Fruit fly (Drosophila melanogaster) whole organism, embryonic: ENCODE data around the gene CG9395.
A peak's percentile ranks its signal among the peaks of the same experiment; 100 is the strongest.

Source experiments
- Aef1 ChIP-seq: fragments of 200-800 bp; sonication (Bioruptor generic); IDR thresholded peaks from 3 replicates; pipeline ENCODE4 v1.3.6; 2022; ENCODE audit warnings: missing biosample characterization, missing genetic modification characterization
- B-H1 ChIP-seq: fragments of 200-800 bp; sonication (Bioruptor generic); IDR thresholded peaks from 3 replicates; pipeline ENCODE4 v1.3.6; 2022; ENCODE audit warnings: missing biosample characterization, missing genetic modification characterization
- CG10209 ChIP-seq: fragments of 200-800 bp; sonication (Bioruptor generic); optimal IDR thresholded peaks from 3 replicates; lab custom pipeline; 2017; ENCODE audit warnings: missing biosample characterization, mild to moderate bottlenecking, missing genetic modification characterization, missing genetic modification reagents
- CG10366 ChIP-seq: fragments of 200-800 bp; sonication (Bioruptor generic); IDR thresholded peaks from 2 replicates; pipeline ENCODE4 v1.3.6; 2022; ENCODE audit warnings: missing biosample characterization, missing genetic modification characterization
- CG12236 ChIP-seq: fragments of 200-800 bp; sonication (Bioruptor generic); optimal IDR thresholded peaks from 2 replicates; lab custom pipeline; 2016; ENCODE audit warnings: missing biosample characterization, missing genetic modification characterization
- CG12744 ChIP-seq: fragments of 200-800 bp; sonication (Bioruptor generic); optimal IDR thresholded peaks from 2 replicates; lab custom pipeline; 2016; ENCODE audit warnings: missing biosample characterization, missing genetic modification characterization
- CG14710 ChIP-seq: fragments of 200-800 bp; sonication (Bioruptor generic); optimal IDR thresholded peaks from 3 replicates; lab custom pipeline; 2019; ENCODE audit warnings: missing biosample characterization, mild to moderate bottlenecking, missing genetic modification characterization, moderate library complexity
- CG15269 ChIP-seq: fragments of 200-800 bp; sonication (Bioruptor generic); optimal IDR thresholded peaks from 2 replicates; lab custom pipeline; 2018; ENCODE audit warnings: missing biosample characterization, mild to moderate bottlenecking, missing genetic modification characterization, moderate library complexity
- CG15696 ChIP-seq: fragments of 200-800 bp; sonication (Bioruptor generic); optimal IDR thresholded peaks from 2 replicates; lab custom pipeline; 2019; ENCODE audit warnings: missing biosample characterization, mild to moderate bottlenecking, missing genetic modification characterization, moderate library complexity
- CG17186 ChIP-seq: fragments of 200-800 bp; sonication (Bioruptor generic); optimal IDR thresholded peaks from 3 replicates; lab custom pipeline; 2017; ENCODE audit warnings: missing biosample characterization, missing genetic modification reagents, missing genetic modification characterization
- CG18476 ChIP-seq: fragments of 200-800 bp; sonication (Bioruptor generic); optimal IDR thresholded peaks from 2 replicates; lab custom pipeline; 2016; ENCODE audit warnings: missing biosample characterization, mild to moderate bottlenecking, missing genetic modification characterization
- CG18619 ChIP-seq: fragments of 200-800 bp; sonication (Bioruptor generic); optimal IDR thresholded peaks from 3 replicates; lab custom pipeline; 2017; ENCODE audit warnings: missing biosample characterization, mild to moderate bottlenecking, missing genetic modification characterization
- CG2199 ChIP-seq: fragments of 200-800 bp; sonication (Bioruptor generic); IDR thresholded peaks from 3 replicates; pipeline ENCODE4 v1.3.6; 2022; ENCODE audit warnings: missing biosample characterization, missing genetic modification characterization
- CG2202 ChIP-seq: fragments of 200-800 bp; sonication (Bioruptor generic); optimal IDR thresholded peaks from 2 replicates; lab custom pipeline; 2018; ENCODE audit warnings: missing biosample characterization, mild to moderate bottlenecking, missing genetic modification characterization
- CG2712 ChIP-seq: fragments of 200-800 bp; optimal IDR thresholded peaks from 3 replicates; lab custom pipeline; 2019; ENCODE audit warnings: missing biosample characterization, mild to moderate bottlenecking, missing genetic modification characterization, moderate library complexity
- CG32767 ChIP-seq: fragments of 200-800 bp; sonication (Bioruptor generic); IDR thresholded peaks from 2 replicates; pipeline ENCODE4 v1.3.6; 2022; ENCODE audit warnings: missing biosample characterization, missing genetic modification characterization
- CG5180 ChIP-seq: fragments of 200-800 bp; sonication (Bioruptor generic); optimal IDR thresholded peaks from 3 replicates; lab custom pipeline; 2017; ENCODE audit warnings: missing biosample characterization, missing genetic modification characterization, mild to moderate bottlenecking, moderate library complexity, missing genetic modification reagents
- CG6813 ChIP-seq: fragments of 200-800 bp; sonication (Bioruptor generic); optimal IDR thresholded peaks from 2 replicates; lab custom pipeline; 2017; ENCODE audit warnings: missing biosample characterization, missing genetic modification characterization, mild to moderate bottlenecking, moderate library complexity, missing genetic modification reagents
- CrebB ChIP-seq: fragments of 200-800 bp; sonication (Bioruptor generic); optimal IDR thresholded peaks from 3 replicates; lab custom pipeline; 2018; ENCODE audit warnings: missing biosample characterization, mild to moderate bottlenecking, missing genetic modification characterization
- D ChIP-seq, 2 experiments: fragments of 200-800 bp in 1 of 2; fragments of >200 bp in 1 of 2; sonication (Bioruptor generic) in 1 of 2; optimal IDR thresholded peaks; 2 replicates in 1 of 2; 3 replicates in 1 of 2; lab custom pipeline; 2017; ENCODE audit warnings: mild to moderate bottlenecking in 1 of 2, missing biosample characterization in 1 of 2, missing genetic modification characterization in 1 of 2, missing genetic modification reagents in 1 of 2
- Dbx ChIP-seq: fragments of 200-800 bp; sonication (Bioruptor generic); IDR thresholded peaks from 3 replicates; pipeline ENCODE4 v1.3.6; 2022; ENCODE audit warnings: missing biosample characterization, missing genetic modification characterization
- Dfd ChIP-seq, 2 experiments: fragments of >200 bp; optimal IDR thresholded peaks; 2 replicates each; lab custom pipeline; 2017; ENCODE audit warnings: missing biosample characterization in 2 of 2, missing genetic modification characterization in 2 of 2
- Dip3 ChIP-seq: fragments of 200-800 bp; sonication (Bioruptor generic); optimal IDR thresholded peaks from 3 replicates; lab custom pipeline; 2016; ENCODE audit warnings: missing biosample characterization, missing genetic modification characterization
- Gsc ChIP-seq: fragments of 200-800 bp; sonication (Bioruptor generic); IDR thresholded peaks from 2 replicates; pipeline ENCODE4 v1.3.6; 2022; ENCODE audit warnings: missing biosample characterization, missing genetic modification characterization
- HHEX ChIP-seq: fragments of 200-800 bp; sonication (Bioruptor generic); optimal IDR thresholded peaks from 3 replicates; lab custom pipeline; 2017; ENCODE audit warnings: missing biosample characterization, mild to moderate bottlenecking, missing genetic modification characterization, missing genetic modification reagents
- HLH54F ChIP-seq: fragments of 200-800 bp; sonication (Bioruptor generic); optimal IDR thresholded peaks from 3 replicates; lab custom pipeline; 2016; ENCODE audit warnings: missing biosample characterization, missing genetic modification characterization
- HLHmδ ChIP-seq: fragments of 200-800 bp; sonication (Bioruptor generic); optimal IDR thresholded peaks from 2 replicates; lab custom pipeline; 2018; ENCODE audit warnings: missing biosample characterization, mild to moderate bottlenecking, missing genetic modification characterization, moderate library complexity
- HmgZ ChIP-seq: fragments of 200-800 bp; sonication (Bioruptor generic); optimal IDR thresholded peaks from 2 replicates; lab custom pipeline; 2018; ENCODE audit warnings: missing biosample characterization, mild to moderate bottlenecking, missing genetic modification characterization
- Hsf ChIP-seq: fragments of 200-800 bp; sonication (Bioruptor generic); optimal IDR thresholded peaks from 3 replicates; lab custom pipeline; 2016; ENCODE audit warnings: missing biosample characterization, missing genetic modification characterization
- Med ChIP-seq: fragments of 200-800 bp; sonication (Bioruptor generic); peaks from one replicate; lab custom pipeline; 2016; ENCODE audit warnings: missing biosample characterization, missing genetic modification characterization, mild to moderate bottlenecking, inconsistent platforms, moderate library complexity
- TFAM ChIP-seq: fragments of 200-800 bp; sonication (Bioruptor generic); optimal IDR thresholded peaks from 2 replicates; lab custom pipeline; 2017; ENCODE audit warnings: missing biosample characterization, missing genetic modification characterization, inconsistent platforms
- aop ChIP-seq: fragments of 200-800 bp; sonication (Bioruptor generic); IDR thresholded peaks from 2 replicates; pipeline ENCODE4 v1.3.6; 2022; ENCODE audit warnings: missing biosample characterization, missing genetic modification characterization
- cato ChIP-seq: fragments of 200-800 bp; sonication (Bioruptor generic); optimal IDR thresholded peaks from 2 replicates; lab custom pipeline; 2016; ENCODE audit warnings: missing biosample characterization, missing genetic modification characterization, borderline replicate concordance
- crol ChIP-seq: fragments of 200-800 bp; sonication (Bioruptor generic); IDR thresholded peaks from 2 replicates; pipeline ENCODE4 v1.3.6; 2022; ENCODE audit warnings: missing biosample characterization, missing genetic modification characterization
- danr ChIP-seq: fragments of 200-800 bp; sonication (Bioruptor generic); IDR thresholded peaks from 2 replicates; pipeline ENCODE4 v1.3.6; 2022; ENCODE audit warnings: missing biosample characterization, missing genetic modification characterization
- dimm ChIP-seq: fragments of 200-800 bp; sonication (Bioruptor generic); IDR thresholded peaks from 2 replicates; pipeline ENCODE4 v1.3.6; 2022; ENCODE audit warnings: missing biosample characterization, missing genetic modification characterization
- dysf ChIP-seq: fragments of 200-800 bp; sonication (Bioruptor generic); IDR thresholded peaks from 3 replicates; pipeline ENCODE4 v1.3.6; 2022; ENCODE audit warnings: missing biosample characterization, missing genetic modification characterization
- fd64A ChIP-seq: fragments of 200-800 bp; sonication (Bioruptor generic); optimal IDR thresholded peaks from 3 replicates; lab custom pipeline; 2018; ENCODE audit warnings: missing biosample characterization, mild to moderate bottlenecking, missing genetic modification characterization
- hbn ChIP-seq: fragments of 200-800 bp; sonication (Bioruptor generic); IDR thresholded peaks from 2 replicates; pipeline ENCODE4 v1.3.6; 2022; ENCODE audit warnings: missing biosample characterization, missing genetic modification characterization; ENCODE audit not compliant: partially characterized antibody
- hkb ChIP-seq, 2 experiments: fragments of 200-800 bp in 1 of 2; fragments of >200 bp in 1 of 2; sonication (Bioruptor generic) in 1 of 2; IDR thresholded peaks in 1 of 2; optimal IDR thresholded peaks in 1 of 2; 2 replicates each; pipeline versions ENCODE4 v1.3.6 to Lab custom; 2017 to 2022; ENCODE audit warnings: missing biosample characterization in 1 of 2, missing genetic modification characterization in 1 of 2
- insv ChIP-seq, 2 experiments: fragments of 200-800 bp; sonication (Bioruptor generic); optimal IDR thresholded peaks; 3 replicates each; lab custom pipeline; 2016 to 2018; ENCODE audit warnings: missing biosample characterization in 2 of 2, missing genetic modification characterization in 2 of 2
- kni ChIP-seq: fragments of 200-800 bp; sonication (Bioruptor generic); optimal IDR thresholded peaks from 3 replicates; lab custom pipeline; 2017; ENCODE audit warnings: mild to moderate bottlenecking, missing biosample characterization, missing genetic modification reagents, missing genetic modification characterization
- knrl ChIP-seq: fragments of 200-800 bp; sonication (Bioruptor generic); IDR thresholded peaks from 3 replicates; pipeline ENCODE4 v1.3.6; 2022; ENCODE audit warnings: missing biosample characterization, missing genetic modification characterization; ENCODE audit not compliant: partially characterized antibody
- nau ChIP-seq: fragments of 200-800 bp; sonication (Bioruptor generic); optimal IDR thresholded peaks from 3 replicates; lab custom pipeline; 2017; ENCODE audit warnings: missing biosample characterization, mild to moderate bottlenecking, missing genetic modification characterization, missing genetic modification reagents
- org-1 ChIP-seq: fragments of 200-800 bp; sonication (Bioruptor generic); optimal IDR thresholded peaks from 2 replicates; lab custom pipeline; 2017; ENCODE audit warnings: missing biosample characterization, missing genetic modification characterization
- peb ChIP-seq: fragments of 200-800 bp; sonication (Bioruptor generic); IDR thresholded peaks from 2 replicates; pipeline ENCODE4 v1.3.6; 2022; ENCODE audit warnings: missing biosample characterization, missing genetic modification characterization
- prd ChIP-seq, 3 experiments: fragments of >200 bp in 2 of 3; fragments of 200-800 bp in 1 of 3; sonication (Bioruptor generic) in 1 of 3; optimal IDR thresholded peaks in 2 of 3; IDR thresholded peaks in 1 of 3; 2 replicates in 2 of 3; 3 replicates in 1 of 3; pipeline versions ENCODE4 v1.3.6 to Lab custom; 2017 to 2022; ENCODE audit warnings: missing biosample characterization in 1 of 3, missing genetic modification characterization in 1 of 3
- toy ChIP-seq: fragments of 200-800 bp; sonication (Bioruptor generic); IDR thresholded peaks from 2 replicates; pipeline ENCODE4 v1.3.6; 2022; ENCODE audit warnings: missing biosample characterization, missing genetic modification characterization
- usp ChIP-seq: fragments of >200 bp; optimal IDR thresholded peaks from 2 replicates; lab custom pipeline; 2017; ENCODE audit warnings: missing biosample characterization, missing genetic modification characterization
- zfh2 ChIP-seq: fragments of 200-800 bp; sonication (Bioruptor generic); optimal IDR thresholded peaks from 2 replicates; lab custom pipeline; 2016; ENCODE audit warnings: missing biosample characterization, missing genetic modification characterization

The CG9395 gene

DNA sequence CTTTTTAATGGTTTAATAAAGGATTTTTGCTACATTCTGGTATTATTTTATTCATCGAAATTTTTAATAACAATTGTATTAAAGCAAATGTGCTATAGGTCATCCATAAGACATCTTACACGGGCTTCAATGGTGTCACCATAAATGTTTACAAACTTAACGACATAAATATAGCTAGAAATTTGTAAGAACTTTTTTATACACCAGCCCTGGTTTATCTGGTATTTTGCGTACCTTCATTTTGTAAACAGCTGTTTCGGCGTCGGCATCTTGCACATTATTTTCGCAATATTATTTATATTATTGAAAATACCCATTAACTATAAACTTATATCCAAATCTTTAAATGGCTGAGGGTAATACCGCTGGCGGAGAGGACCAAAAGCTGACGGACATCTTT is 12.5 kb upstream of the CG9395 start, which contains the start of gene Tap42 (continued):
- TF ChIP-seq HmgZ (tag; lab: Kevin White, UChicago) (peak; percentile 25), CG6813 (GFP tag; lab: Kevin White, UChicago) (no peak), knrl (no peak), CG15269 (tag; lab: Kevin White, UChicago) (peak; percentile 40), HHEX (no peak), zfh2 (GFP tag; lab: Kevin White, UChicago) (no peak), CG10209 (GFP tag; lab: Kevin White, UChicago) (no peak), Hsf (GFP tag; lab: Kevin White, UChicago) (peak; percentile 32), CG18476 (GFP tag; lab: Kevin White, UChicago) (no peak), kni (GFP tag; lab: Kevin White, UChicago) (no peak), CG14710 (peak; percentile 46), Med (GFP tag; lab: Kevin White, UChicago) (peak; percentile 86), prd (optimal IDR thresholded peaks at IDR 0.05; lab: Kevin White, UChicago) (no peak), prd (GFP tag; IDR thresholded peaks at IDR 0.05; lab: Robert Waterston, UW) (no peak), toy (GFP tag; lab: Robert Waterston, UW) (no peak), HLH54F (no peak), aop (GFP tag; lab: Robert Waterston, UW) (no peak), CG2202 (tag; lab: Kevin White, UChicago) (no peak), CG5180 (GFP tag; lab: Kevin White, UChicago) (no peak), dysf (GFP tag; lab: Robert Waterston, UW) (no peak), Aef1 (GFP tag; lab: Robert Waterston, UW) (no peak), dimm (GFP tag; lab: Robert Waterston, UW) (no peak), CG17186 (GFP tag; lab: Kevin White, UChicago) (no peak), usp (no peak), CG15696 (peak; percentile 11), insv (GFP tag; optimal IDR thresholded peaks at IDR 0.05; lab: Kevin White, UChicago) (no peak), cato (GFP tag; lab: Kevin White, UChicago) (no peak), B-H1 (GFP tag; lab: Robert Waterston, UW) (no peak), CG12744 (GFP tag; lab: Kevin White, UChicago) (peak; percentile 13), fd64A (GFP tag; lab: Kevin White, UChicago) (no peak), D (optimal IDR thresholded peaks at IDR 0.05; lab: Kevin White, UChicago) (no peak), D (GFP tag; optimal IDR thresholded peaks at IDR 0.05; lab: Kevin White, UChicago) (no peak), CG2199 (GFP tag; lab: Robert Waterston, UW) (no peak), hkb (optimal IDR thresholded peaks at IDR 0.05; lab: Kevin White, UChicago) (no peak), hkb (GFP tag; IDR thresholded peaks at IDR 0.05; lab: Robert Waterston, UW) (peak; percentile 30; the same call in 1 of the 2 replicates), hbn (no peak), CG32767 (no peak), danr (GFP tag; lab: Robert Waterston, UW) (no peak), CrebB (tag; lab: Kevin White, UChicago) (no peak), CG10366 (GFP tag; lab: Robert Waterston, UW) (peak; percentile 23; the same call in 1 of the 2 replicates), org-1 (GFP tag; lab: Kevin White, UChicago) (no peak), CG18619 (GFP tag; lab: Kevin White, UChicago) (no peak), Dbx (GFP tag; lab: Robert Waterston, UW) (no peak), CG2712 (tag; lab: Kevin White, UChicago) (peak; percentile 38), nau (GFP tag; lab: Kevin White, UChicago) (no peak), CG12236 (no peak), peb (GFP tag; lab: Robert Waterston, UW) (no peak), crol (GFP tag; lab: Robert Waterston, UW) (no peak), Gsc (no peak), HLHmδ (GFP tag; lab: Kevin White, UChicago) (no peak), Dfd (GFP tag; optimal IDR thresholded peaks at IDR 0.05; lab: Kevin White, UChicago) (no peak), Dip3 (GFP tag; lab: Kevin White, UChicago) (no peak), TFAM (no peak)
